Fruit fly (Drosophila melanogaster) whole organism, embryonic: ENCODE data around the gene CG12256.

ENCODE experiments used
- B-H1 ChIP-seq: fragments of 200-800 bp; sonication (Bioruptor generic); IDR thresholded peaks from 3 replicates; pipeline ENCODE4 v1.3.6; 2022; ENCODE audit warnings: missing biosample characterization, missing genetic modification characterization
- Blimp-1 ChIP-seq: fragments of 200-800 bp; sonication (Bioruptor generic); optimal IDR thresholded peaks from 3 replicates; lab custom pipeline; 2018; ENCODE audit warnings: missing biosample characterization, missing genetic modification characterization, mild to moderate bottlenecking, moderate library complexity, missing genetic modification reagents
- CG10321 ChIP-seq: fragments of 200-800 bp; sonication (Bioruptor generic); IDR thresholded peaks from 2 replicates; pipeline ENCODE4 v1.3.6; 2022; ENCODE audit warnings: missing biosample characterization, missing genetic modification characterization
- CG10543 ChIP-seq: fragments of 200-800 bp; sonication (Bioruptor generic); optimal IDR thresholded peaks from 3 replicates; lab custom pipeline; 2017; ENCODE audit warnings: missing biosample characterization, mild to moderate bottlenecking, missing genetic modification characterization, moderate library complexity
- CG11456 ChIP-seq: fragments of 200-800 bp; sonication (Bioruptor generic); IDR thresholded peaks from 3 replicates; pipeline ENCODE4 v1.3.6; 2022; ENCODE audit warnings: missing biosample characterization, missing genetic modification characterization
- CG12155 ChIP-seq: fragments of 200-800 bp; sonication (Bioruptor generic); optimal IDR thresholded peaks from 3 replicates; lab custom pipeline; 2016; ENCODE audit warnings: missing biosample characterization, missing genetic modification characterization
- CG12942 ChIP-seq: fragments of 200-800 bp; sonication (Bioruptor generic); optimal IDR thresholded peaks from 3 replicates; lab custom pipeline; 2016; ENCODE audit warnings: missing biosample characterization, missing genetic modification characterization
- CG13894 ChIP-seq: fragments of 200-800 bp; sonication (Bioruptor generic); optimal IDR thresholded peaks from 3 replicates; lab custom pipeline; 2018; ENCODE audit warnings: missing biosample characterization, mild to moderate bottlenecking, missing genetic modification characterization, moderate library complexity
- CG15479 ChIP-seq: fragments of 200-800 bp; sonication (Bioruptor generic); optimal IDR thresholded peaks from 3 replicates; lab custom pipeline; 2019; ENCODE audit warnings: missing biosample characterization, mild to moderate bottlenecking, missing genetic modification characterization, moderate library complexity
- CG16779 ChIP-seq: fragments of 200-800 bp; sonication (Bioruptor generic); IDR thresholded peaks from 2 replicates; pipeline ENCODE4 v1.3.6; 2022; ENCODE audit warnings: missing biosample characterization, missing genetic modification characterization
- CG16815 ChIP-seq: fragments of 200-800 bp; sonication (Bioruptor generic); optimal IDR thresholded peaks from 3 replicates; lab custom pipeline; 2017; ENCODE audit warnings: missing biosample characterization, mild to moderate bottlenecking, missing genetic modification characterization
- CG18262 ChIP-seq: fragments of 200-800 bp; optimal IDR thresholded peaks from 3 replicates; lab custom pipeline; 2019; ENCODE audit warnings: missing biosample characterization, mild to moderate bottlenecking, missing genetic modification characterization, moderate library complexity
- CG18619 ChIP-seq: fragments of 200-800 bp; sonication (Bioruptor generic); optimal IDR thresholded peaks from 3 replicates; lab custom pipeline; 2017; ENCODE audit warnings: missing biosample characterization, mild to moderate bottlenecking, missing genetic modification characterization
- CG2199 ChIP-seq: fragments of 200-800 bp; sonication (Bioruptor generic); IDR thresholded peaks from 3 replicates; pipeline ENCODE4 v1.3.6; 2022; ENCODE audit warnings: missing biosample characterization, missing genetic modification characterization
- CG34376 ChIP-seq: fragments of 200-800 bp; sonication (Bioruptor generic); optimal IDR thresholded peaks from 2 replicates; lab custom pipeline; 2018; ENCODE audit warnings: missing biosample characterization, mild to moderate bottlenecking, missing genetic modification characterization
- CG5180 ChIP-seq: fragments of 200-800 bp; sonication (Bioruptor generic); optimal IDR thresholded peaks from 3 replicates; lab custom pipeline; 2017; ENCODE audit warnings: missing biosample characterization, missing genetic modification characterization, mild to moderate bottlenecking, moderate library complexity, missing genetic modification reagents
- CG6272 ChIP-seq: fragments of 200-800 bp; sonication (Bioruptor generic); IDR thresholded peaks from 2 replicates; pipeline ENCODE4 v1.3.6; 2022; ENCODE audit warnings: missing biosample characterization, missing genetic modification characterization
- CG8290 ChIP-seq, 3 experiments: fragments of 200-800 bp; sonication (Bioruptor generic); optimal IDR thresholded peaks; 2 replicates each; lab custom pipeline; 2016 to 2019; ENCODE audit warnings: missing biosample characterization in 3 of 3, missing genetic modification characterization in 3 of 3, mild to moderate bottlenecking in 2 of 3, moderate library complexity in 1 of 3
- CG8359 ChIP-seq: fragments of 200-800 bp; sonication (Bioruptor generic); optimal IDR thresholded peaks from 2 replicates; lab custom pipeline; 2017; ENCODE audit warnings: missing biosample characterization, mild to moderate bottlenecking, missing genetic modification characterization, borderline replicate concordance
- CG8944 ChIP-seq: fragments of 200-800 bp; sonication (Bioruptor generic); optimal IDR thresholded peaks from 3 replicates; lab custom pipeline; 2016; ENCODE audit warnings: missing biosample characterization, missing genetic modification characterization
- Dll ChIP-seq: fragments of 200-800 bp; sonication (Bioruptor generic); IDR thresholded peaks from 4 replicates; pipeline ENCODE4 v1.3.6; 2022; ENCODE audit warnings: missing biosample characterization, missing genetic modification characterization; ENCODE audit not compliant: partially characterized antibody
- Ets65A ChIP-seq: fragments of 200-800 bp; sonication (Bioruptor generic); peaks from one replicate; lab custom pipeline; 2016; ENCODE audit warnings: missing biosample characterization, missing genetic modification characterization
- Fer2 ChIP-seq: fragments of 200-800 bp; sonication (Bioruptor generic); optimal IDR thresholded peaks from 2 replicates; lab custom pipeline; 2018; ENCODE audit warnings: missing biosample characterization, mild to moderate bottlenecking, missing genetic modification characterization, moderate library complexity
- HmgD ChIP-seq: fragments of 200-800 bp; sonication (Bioruptor generic); optimal IDR thresholded peaks from 3 replicates; lab custom pipeline; 2016; ENCODE audit warnings: missing biosample characterization, missing genetic modification characterization
- Hmr ChIP-seq: fragments of 200-800 bp; sonication (Bioruptor generic); optimal IDR thresholded peaks from 3 replicates; lab custom pipeline; 2017; ENCODE audit warnings: mild to moderate bottlenecking, missing biosample characterization, missing genetic modification reagents, missing genetic modification characterization
- Nf-YC ChIP-seq: fragments of 200-800 bp; optimal IDR thresholded peaks from 3 replicates; lab custom pipeline; 2019; ENCODE audit warnings: missing biosample characterization, mild to moderate bottlenecking, missing genetic modification characterization, moderate library complexity
- Rfx ChIP-seq: fragments of 200-800 bp; sonication (Bioruptor generic); IDR thresholded peaks from 2 replicates; pipeline ENCODE4 v1.3.6; 2022; ENCODE audit warnings: missing biosample characterization, missing genetic modification characterization
- Vsx1 ChIP-seq: fragments of 200-800 bp; sonication (Bioruptor generic); optimal IDR thresholded peaks from 2 replicates; lab custom pipeline; 2017; ENCODE audit warnings: missing biosample characterization, mild to moderate bottlenecking, missing genetic modification characterization, missing genetic modification reagents
- al ChIP-seq: fragments of 200-800 bp; sonication (Bioruptor generic); IDR thresholded peaks from 2 replicates; pipeline ENCODE4 v1.3.6; 2022; ENCODE audit warnings: missing biosample characterization, missing genetic modification characterization
- ash1 ChIP-seq: fragments of 200-800 bp; sonication (Bioruptor generic); optimal IDR thresholded peaks from 2 replicates; lab custom pipeline; 2018; ENCODE audit warnings: missing biosample characterization, mild to moderate bottlenecking, missing genetic modification characterization
- chinmo ChIP-seq: fragments of 200-800 bp; sonication (Bioruptor generic); IDR thresholded peaks from 4 replicates; pipeline ENCODE4 v1.3.6; 2022; ENCODE audit warnings: missing biosample characterization, missing genetic modification characterization; ENCODE audit not compliant: partially characterized antibody
- crol ChIP-seq: fragments of 200-800 bp; sonication (Bioruptor generic); IDR thresholded peaks from 2 replicates; pipeline ENCODE4 v1.3.6; 2022; ENCODE audit warnings: missing biosample characterization, missing genetic modification characterization
- dan ChIP-seq: fragments of 200-800 bp; sonication (Bioruptor generic); IDR thresholded peaks from 2 replicates; pipeline ENCODE4 v1.3.6; 2022; ENCODE audit warnings: missing biosample characterization, missing genetic modification characterization
- fd102C ChIP-seq: fragments of 200-800 bp; sonication (Bioruptor generic); optimal IDR thresholded peaks from 2 replicates; lab custom pipeline; 2018; ENCODE audit warnings: missing biosample characterization, mild to moderate bottlenecking, missing genetic modification characterization, moderate library complexity
- grn ChIP-seq: fragments of 200-800 bp; sonication (Bioruptor generic); optimal IDR thresholded peaks from 3 replicates; lab custom pipeline; 2017; ENCODE audit warnings: missing biosample characterization, missing genetic modification characterization
- insv ChIP-seq, 2 experiments: fragments of 200-800 bp; sonication (Bioruptor generic); optimal IDR thresholded peaks; 3 replicates each; lab custom pipeline; 2016 to 2018; ENCODE audit warnings: missing biosample characterization in 2 of 2, missing genetic modification characterization in 2 of 2
- jing ChIP-seq: fragments of 200-800 bp; sonication (Bioruptor generic); optimal IDR thresholded peaks from 2 replicates; lab custom pipeline; 2018; ENCODE audit warnings: missing biosample characterization, mild to moderate bottlenecking, missing genetic modification characterization
- ken ChIP-seq: fragments of 200-800 bp; sonication (Bioruptor generic); IDR thresholded peaks from 3 replicates; pipeline ENCODE4 v1.3.6; 2022; ENCODE audit warnings: missing biosample characterization, missing genetic modification characterization
- nerfin-1 ChIP-seq: fragments of 200-800 bp; sonication (Bioruptor generic); optimal IDR thresholded peaks from 3 replicates; lab custom pipeline; 2019; ENCODE audit warnings: missing biosample characterization, mild to moderate bottlenecking, missing genetic modification characterization, moderate library complexity
- pzg ChIP-seq: fragments of 200-800 bp; sonication (Bioruptor generic); optimal IDR thresholded peaks from 3 replicates; lab custom pipeline; 2018; ENCODE audit warnings: missing biosample characterization, mild to moderate bottlenecking, missing genetic modification characterization, moderate library complexity
- sens ChIP-seq: fragments of 200-800 bp; sonication (Bioruptor generic); peaks from one replicate; lab custom pipeline; 2016; ENCODE audit warnings: missing biosample characterization, missing genetic modification characterization
- sug ChIP-seq: fragments of 200-800 bp; optimal IDR thresholded peaks from 2 replicates; lab custom pipeline; 2019; ENCODE audit warnings: missing biosample characterization, mild to moderate bottlenecking, missing genetic modification characterization, moderate library complexity
- zen ChIP-seq: fragments of 200-800 bp; sonication (Bioruptor generic); optimal IDR thresholded peaks from 3 replicates; lab custom pipeline; 2018; ENCODE audit warnings: missing biosample characterization, mild to moderate bottlenecking, missing genetic modification characterization, moderate library complexity

The CG12256 gene

DNA sequence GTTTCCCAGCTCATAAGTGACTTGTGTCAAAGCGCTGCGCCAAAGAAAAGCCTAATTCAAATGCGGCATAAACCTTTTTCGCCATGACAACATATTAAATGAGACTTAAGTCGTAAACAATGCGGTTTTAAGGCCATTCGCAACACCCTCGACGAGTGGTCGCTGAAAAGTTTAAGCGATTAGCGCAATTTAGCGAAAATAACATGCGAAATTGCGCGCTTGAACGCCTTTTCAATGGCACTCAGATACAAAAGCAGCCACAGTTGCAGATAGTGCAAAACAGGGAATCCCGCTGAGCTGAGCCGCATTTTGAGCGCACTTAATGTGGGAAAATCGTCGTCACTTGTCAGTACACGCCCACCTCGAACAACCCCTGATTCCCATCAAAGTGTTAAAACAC lies 34.5 kb upstream of the CG12256 start, which contains the start of gene CG44038:
CG44038 (plus strand) TSS at position 301 of the 400 bp plus-strand sequence.
- peak; percentile 89 for TF ChIP-seq Ets65A (GFP tag; lab: Kevin White, UChicago)
- no peak for TF ChIP-seq CG10321 (GFP tag; lab: Robert Waterston, UW)
- TF ChIP-seq, all 482 proteins: peak for 1

DNA sequence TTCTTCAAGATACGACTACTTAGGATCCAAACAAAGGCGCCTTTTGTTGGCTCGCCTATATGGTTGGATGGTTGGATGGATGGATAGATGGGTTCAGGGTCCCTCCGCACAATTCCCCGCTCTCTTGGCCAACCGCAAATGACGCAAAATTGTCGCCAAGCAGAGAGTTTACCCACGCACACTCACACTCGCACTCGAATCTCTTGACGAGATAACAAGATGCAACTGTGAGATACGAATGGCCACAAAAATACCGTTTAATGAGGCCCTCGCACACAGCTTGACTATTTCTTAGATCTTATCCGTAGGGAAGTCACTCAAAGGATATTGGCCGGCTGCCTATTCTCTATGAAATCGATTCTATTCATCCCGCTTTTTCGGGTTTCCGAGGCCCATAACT lies 33.7 kb upstream of the CG12256 start:
- TF ChIP-seq CG12942 (GFP tag; lab: Kevin White, UChicago), result no peak
- no peak for TF ChIP-seq B-H1 (GFP tag; lab: Robert Waterston, UW)
- peak; percentile 18 for TF ChIP-seq zen (tag; lab: Kevin White, UChicago)
- TF ChIP-seq CG11456, result no peak
- TF ChIP-seq CG13894 (tag; lab: Kevin White, UChicago), result no peak
- TF ChIP-seq nerfin-1 (tag; lab: Kevin White, UChicago), result no peak
- no peak for TF ChIP-seq dan (GFP tag; lab: Robert Waterston, UW)
- no peak for TF ChIP-seq al (GFP tag; lab: Robert Waterston, UW)
- no peak for TF ChIP-seq Nf-YC (tag; lab: Kevin White, UChicago)
- TF ChIP-seq pzg (GFP tag; lab: Kevin White, UChicago), result no peak
- TF ChIP-seq grn (GFP tag; lab: Kevin White, UChicago), result peak; percentile 63
- no peak for TF ChIP-seq CG6272 (GFP tag; lab: Robert Waterston, UW)
- TF ChIP-seq CG2199 (GFP tag; lab: Robert Waterston, UW), result 0 out of 3 replicates have a peak, but pooled peaks have one; percentile 72
- TF ChIP-seq, all 482 proteins: peak for 3

DNA sequence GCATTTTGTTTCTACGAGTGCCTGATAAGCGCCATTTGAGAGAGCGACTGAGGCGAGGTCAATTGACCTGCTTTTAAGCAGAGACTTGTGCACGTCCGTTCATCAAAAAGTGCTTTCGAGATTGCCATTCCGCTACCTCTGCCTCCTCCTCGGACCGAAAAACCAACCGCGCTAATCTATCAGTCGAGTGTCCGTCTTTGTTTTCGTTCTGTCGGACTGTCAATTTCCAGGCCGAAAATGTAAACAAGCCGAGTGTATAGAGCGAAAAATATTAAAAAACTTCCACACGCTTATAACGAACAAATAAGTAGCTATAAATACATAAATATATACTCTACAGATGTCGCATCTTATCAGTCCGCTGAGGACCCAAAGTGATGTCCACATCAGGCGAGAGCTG lies 32.9 kb upstream of the CG12256 start:
- TF ChIP-seq sens (peak; percentile 39), Vsx1 (GFP tag; lab: Kevin White, UChicago) (peak; percentile 4), crol (GFP tag; lab: Robert Waterston, UW) (peak; percentile 47; the same call in 1 of the 2 replicates), Hmr (peak; percentile 10), CG34376 (peak; percentile 84), CG16815 (GFP tag; lab: Kevin White, UChicago) (no peak), sug (tag; lab: Kevin White, UChicago) (peak; percentile 31), fd102C (no peak), ken (no peak), chinmo (GFP tag; lab: Robert Waterston, UW) (peak; percentile 61; the same call in 1 of the 4 replicates), jing (GFP tag; lab: Kevin White, UChicago) (no peak), CG10543 (GFP tag; lab: Kevin White, UChicago) (peak; percentile 72), insv (GFP tag; optimal IDR thresholded peaks at IDR 0.05; lab: Kevin White, UChicago) (no peak)
- TF ChIP-seq, all 482 proteins: peak for 8

DNA sequence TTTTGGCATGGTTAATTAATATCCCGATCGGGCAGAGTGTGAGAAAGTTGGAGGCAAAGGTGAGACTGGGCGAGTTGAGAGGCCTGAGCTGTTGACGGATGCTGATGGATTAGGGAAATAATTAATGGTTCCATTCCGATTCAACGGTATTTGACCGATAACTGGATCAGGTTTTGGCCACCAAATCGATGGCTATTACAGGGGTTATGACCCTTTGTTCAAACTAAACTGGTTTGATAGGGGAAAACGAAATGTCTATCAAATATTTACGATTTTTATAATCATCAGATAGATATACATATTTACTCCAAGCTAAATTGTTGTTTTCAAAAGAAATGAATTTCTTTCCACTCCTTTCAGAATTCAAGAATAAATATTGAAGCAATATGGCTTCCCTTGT lies 32.3 kb upstream of the CG12256 start, which contains the start of the genes CG44037 and svp:
CG44037 (plus strand) TSS at position 301 of the 400 bp plus-strand sequence.
svp (plus strand) TSS at position 301 of the 400 bp plus-strand sequence.
- TF ChIP-seq CG18619 (GFP tag; lab: Kevin White, UChicago) (no peak), CG15479 (no peak), Rfx (GFP tag; lab: Robert Waterston, UW) (no peak), CG12155 (GFP tag; lab: Kevin White, UChicago) (no peak)
- TF ChIP-seq, all 482 proteins: peak for 0

DNA sequence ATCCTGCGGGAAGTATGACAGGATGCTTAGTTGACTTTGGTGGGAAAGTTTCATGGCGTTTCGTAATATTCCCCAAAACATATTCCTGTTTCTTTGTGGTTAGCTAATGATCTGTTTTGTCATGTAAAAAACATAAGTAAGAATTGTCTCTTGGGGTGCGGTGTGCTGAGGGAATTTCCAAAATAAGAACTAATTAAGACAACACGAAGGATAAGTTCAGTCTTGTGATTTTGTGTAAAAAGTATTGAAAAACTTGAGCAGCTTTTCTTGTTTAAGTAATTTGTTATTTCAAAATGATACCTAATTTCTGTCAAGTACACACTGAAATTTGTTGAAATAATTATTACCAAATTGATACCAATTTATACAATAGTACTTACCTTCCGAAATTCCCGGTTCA lies 27.7 kb upstream of the CG12256 start, which contains the start of gene CG3942:
CG3942 (plus strand) TSS at position 301 of the 400 bp plus-strand sequence.
- TF ChIP-seq Fer2 (tag; lab: Kevin White, UChicago) (no peak), sug (tag; lab: Kevin White, UChicago) (no peak), CG11456 (no peak), ash1 (no peak), CG18262 (tag; lab: Kevin White, UChicago) (no peak), sens (no peak), grn (GFP tag; lab: Kevin White, UChicago) (no peak), CG8944 (GFP tag; lab: Kevin White, UChicago) (no peak), zen (tag; lab: Kevin White, UChicago) (no peak), CG8290 (GFP tag; optimal IDR thresholded peaks at IDR 0.05; lab: Kevin White, UChicago) (no peak), CG8290 (tag; optimal IDR thresholded peaks at IDR 0.05; lab: Kevin White, UChicago) (no peak), Blimp-1 (no peak), CG16779 (GFP tag; lab: Robert Waterston, UW) (no peak), CG5180 (GFP tag; lab: Kevin White, UChicago) (no peak), CG2199 (GFP tag; lab: Robert Waterston, UW) (no peak), Dll (GFP tag; lab: Robert Waterston, UW) (no peak), HmgD (GFP tag; lab: Kevin White, UChicago) (no peak), CG8359 (GFP tag; lab: Kevin White, UChicago) (no peak)
